Worm (Caenorhabditis elegans) whole organism, late embryonic: ENCODE results near the gene F14H3.12.

ENCODE experiments used
- che-1 ChIP-seq: sonication (generic microtip); optimal IDR thresholded peaks from 2 replicates; lab custom pipeline; 2016; ENCODE audit warnings: mild to moderate bottlenecking, missing genetic modification characterization, missing compliant biosample characterization
- elt-2 ChIP-seq: sonication (generic microtip); optimal IDR thresholded peaks from 2 replicates; lab custom pipeline; 2016; ENCODE audit warnings: missing genetic modification reagents, missing genetic modification characterization, missing compliant biosample characterization
- hlh-6 ChIP-seq: sonication (generic microtip); optimal IDR thresholded peaks from 2 replicates; lab custom pipeline; 2016; ENCODE audit warnings: missing genotype, missing genetic modification characterization, missing compliant biosample characterization
- ref-2 ChIP-seq: sonication (generic microtip); optimal IDR thresholded peaks from 2 replicates; lab custom pipeline; 2016; ENCODE audit warnings: missing genetic modification characterization, missing compliant biosample characterization

The F14H3.12 gene

DNA sequence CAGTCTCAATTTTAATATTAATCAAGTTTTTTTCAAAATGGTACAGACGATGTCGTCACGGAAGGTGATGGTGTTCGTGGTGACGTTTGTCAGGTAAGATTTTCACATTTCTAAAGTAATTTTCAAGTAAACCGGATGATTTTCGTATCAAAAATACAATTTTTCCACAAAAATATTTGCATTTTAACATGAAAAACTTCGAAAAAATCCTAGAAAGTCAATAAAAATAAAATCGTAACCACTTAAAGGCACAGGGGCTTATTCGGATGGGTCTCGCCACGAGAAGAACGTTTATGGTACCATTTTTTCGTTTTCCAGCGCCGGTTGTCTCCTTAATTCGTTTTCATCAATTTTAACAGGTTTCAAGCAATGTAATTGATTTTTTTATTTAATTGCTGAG, 50.8 kb downstream of the F14H3.12 start, which contains the start of gene T10C6.6:
T10C6.6 (plus strand) TSS at position 27 of the 400 bp plus-strand sequence.
- no peak for TF ChIP-seq che-1 (tag; lab: Kevin White, UChicago)
- TF ChIP-seq elt-2 (tag; lab: Kevin White, UChicago) = peak; percentile 44
- no peak for TF ChIP-seq ref-2 (tag; lab: Kevin White, UChicago)
- TF ChIP-seq hlh-6 = no peak
